Worm (Caenorhabditis elegans) whole organism, young adult: Measurements from ENCODE around the gene oac-5.

ENCODE experiments used
- B0035.1 ChIP-seq: sonication (generic microtip); optimal IDR thresholded peaks from 2 replicates; lab custom pipeline; 2016; ENCODE audit warnings: missing genetic modification characterization, mild to moderate bottlenecking, missing compliant biosample characterization, missing genotype, missing genetic modification reagents
- F33H1.4 ChIP-seq: fragments of 200-800 bp; sonication (Bioruptor generic); IDR thresholded peaks from 2 replicates; pipeline ENCODE4 v1.3.6; 2022; ENCODE audit warnings: missing genetic modification reagents, missing genetic modification characterization, missing compliant biosample characterization
- Y56A3A.18 ChIP-seq: fragments of 200-800 bp; sonication (Bioruptor generic); IDR thresholded peaks from 2 replicates; pipeline ENCODE4 v1.3.6; 2022; ENCODE audit warnings: missing genetic modification reagents, missing genetic modification characterization, missing compliant biosample characterization
- ama-1 ChIP-seq, 3 experiments: fragments of 150-350 bp in 1 of 3; sonication (generic microtip) in 2 of 3; optimal IDR thresholded peaks; 2 replicates each; lab custom pipeline; 2014 to 2018; ENCODE audit warnings: missing biosample characterization in 2 of 3, missing genetic modification characterization in 2 of 3, missing genetic modification reagents in 2 of 3
- aptf-2 ChIP-seq: fragments of 200-800 bp; sonication (Bioruptor generic); conservative IDR thresholded peaks from 2 replicates; pipeline ENCODE4 v1.3.6; 2022; ENCODE audit warnings: missing genetic modification reagents, missing genetic modification characterization, missing compliant biosample characterization
- athp-1 ChIP-seq: sonication (generic microtip); optimal IDR thresholded peaks from 2 replicates; lab custom pipeline; 2017; ENCODE audit warnings: mild to moderate bottlenecking, missing genetic modification characterization, missing compliant biosample characterization
- attf-3 ChIP-seq: fragments of 200-800 bp; sonication (Bioruptor generic); conservative IDR thresholded peaks from 2 replicates; pipeline ENCODE4 v1.3.6; 2022; ENCODE audit warnings: missing genetic modification reagents, missing genetic modification characterization, missing compliant biosample characterization
- attf-5 ChIP-seq: fragments of 200-800 bp; sonication (Bioruptor generic); optimal IDR thresholded peaks from 2 replicates; lab custom pipeline; 2018; ENCODE audit warnings: mild to moderate bottlenecking, missing genetic modification characterization, missing compliant biosample characterization
- attf-6 ChIP-seq: fragments of 200-800 bp; sonication (Bioruptor generic); IDR thresholded peaks from 2 replicates; pipeline ENCODE4 v1.3.6; 2022; ENCODE audit warnings: missing genetic modification reagents, missing genetic modification characterization, missing compliant biosample characterization
- cebp-1 ChIP-seq, 2 experiments: fragments of 200-800 bp in 1 of 2; sonication (Bioruptor generic) in 1 of 2; sonication (generic microtip) in 1 of 2; IDR thresholded peaks in 1 of 2; optimal IDR thresholded peaks in 1 of 2; 2 replicates each; pipeline versions ENCODE4 v1.3.6 to Lab custom; 2017 to 2022; ENCODE audit warnings: missing compliant biosample characterization in 2 of 2, missing genetic modification characterization in 2 of 2, mild to moderate bottlenecking in 1 of 2, missing genetic modification reagents in 1 of 2, moderate library complexity in 1 of 2
- ceh-27 ChIP-seq: fragments of 200-800 bp; sonication (Bioruptor generic); optimal IDR thresholded peaks from 2 replicates; lab custom pipeline; 2018; ENCODE audit warnings: mild to moderate bottlenecking, missing genetic modification characterization, moderate library complexity, missing compliant biosample characterization
- ceh-40 ChIP-seq: fragments of 200-800 bp; sonication (Bioruptor generic); IDR thresholded peaks from 2 replicates; pipeline ENCODE4 v1.3.6; 2022; ENCODE audit warnings: missing genetic modification characterization, missing compliant biosample characterization
- ceh-91 ChIP-seq: fragments of 200-800 bp; sonication (Bioruptor generic); IDR thresholded peaks from 2 replicates; pipeline ENCODE4 v1.3.6; 2022; ENCODE audit warnings: missing genetic modification reagents, missing genetic modification characterization, missing compliant biosample characterization
- die-1 ChIP-seq: sonication (generic microtip); optimal IDR thresholded peaks from 2 replicates; lab custom pipeline; 2016; ENCODE audit warnings: missing genotype, mild to moderate bottlenecking, missing genetic modification characterization, missing compliant biosample characterization
- hlh-26 ChIP-seq: fragments of 200-800 bp; sonication (Bioruptor generic); conservative IDR thresholded peaks from 2 replicates; pipeline ENCODE4 v1.3.6; 2022; ENCODE audit warnings: missing genetic modification reagents, missing genetic modification characterization, missing compliant biosample characterization
- hmg-1.2 ChIP-seq: fragments of 200-800 bp; sonication (Bioruptor generic); IDR thresholded peaks from 2 replicates; pipeline ENCODE4 v1.3.6; 2022; ENCODE audit warnings: missing genetic modification reagents, missing genetic modification characterization, missing compliant biosample characterization
- hrde-1 ChIP-seq: sonication (generic microtip); optimal IDR thresholded peaks from 2 replicates; lab custom pipeline; 2016; ENCODE audit warnings: missing genetic modification characterization, mild to moderate bottlenecking, missing compliant biosample characterization, moderate library complexity, missing genotype, missing genetic modification reagents, borderline replicate concordance
- hsf-1 ChIP-seq: fragments of 200-800 bp; sonication (Bioruptor generic); IDR thresholded peaks from 2 replicates; pipeline ENCODE4 v1.3.6; 2022; ENCODE audit warnings: missing genetic modification reagents, missing genetic modification characterization, missing compliant biosample characterization
- let-607 ChIP-seq, 2 experiments: fragments of 200-800 bp in 1 of 2; sonication (Bioruptor generic) in 1 of 2; sonication (generic microtip) in 1 of 2; optimal IDR thresholded peaks; 2 replicates each; lab custom pipeline; 2016 to 2018; ENCODE audit warnings: mild to moderate bottlenecking in 2 of 2, missing compliant biosample characterization in 2 of 2, missing genetic modification characterization in 2 of 2, moderate library complexity in 2 of 2, missing genotype in 1 of 2
- madf-10 ChIP-seq: sonication (generic microtip); optimal IDR thresholded peaks from 2 replicates; lab custom pipeline; 2016; ENCODE audit warnings: mild to moderate bottlenecking, missing genetic modification characterization, missing compliant biosample characterization
- madf-3 ChIP-seq: fragments of 200-800 bp; sonication (Bioruptor generic); IDR thresholded peaks from 2 replicates; pipeline ENCODE4 v1.3.6; 2022; ENCODE audit warnings: missing genetic modification reagents, missing genetic modification characterization, missing compliant biosample characterization
- mxl-1 ChIP-seq: sonication (generic microtip); optimal IDR thresholded peaks from 2 replicates; lab custom pipeline; 2016; ENCODE audit warnings: missing genetic modification characterization, missing compliant biosample characterization
- nfyb-1 ChIP-seq: fragments of 200-800 bp; sonication (Bioruptor generic); IDR thresholded peaks from 2 replicates; pipeline ENCODE4 v1.3.6; 2022; ENCODE audit warnings: missing genetic modification reagents, missing genetic modification characterization, missing compliant biosample characterization
- nhr-179 ChIP-seq: sonication (generic microtip); optimal IDR thresholded peaks from 2 replicates; lab custom pipeline; 2016; ENCODE audit warnings: mild to moderate bottlenecking, missing genetic modification characterization, missing compliant biosample characterization
- rec-8 ChIP-seq, 2 experiments: sonication (generic microtip); optimal IDR thresholded peaks; 2 replicates each; lab custom pipeline; 2016; ENCODE audit warnings: mild to moderate bottlenecking in 2 of 2, missing genetic modification characterization in 2 of 2, missing genetic modification reagents in 2 of 2, missing genotype in 2 of 2, missing biosample characterization in 1 of 2, missing compliant biosample characterization in 1 of 2, moderate library complexity in 1 of 2
- repo-1 ChIP-seq: sonication (generic microtip); optimal IDR thresholded peaks from 2 replicates; lab custom pipeline; 2017; ENCODE audit warnings: mild to moderate bottlenecking, missing genetic modification characterization, missing compliant biosample characterization
- tbx-9 ChIP-seq: sonication (generic microtip); optimal IDR thresholded peaks from 2 replicates; lab custom pipeline; 2016; ENCODE audit warnings: borderline replicate concordance, missing genetic modification characterization, inconsistent platforms, missing compliant biosample characterization
- unc-62 ChIP-seq: fragments of 150-350 bp; optimal IDR thresholded peaks from 2 replicates; lab custom pipeline; 2014; ENCODE audit warnings: missing biosample characterization, missing genetic modification reagents, missing genetic modification characterization
- zfh-2 ChIP-seq: fragments of 200-800 bp; sonication (Bioruptor generic); conservative IDR thresholded peaks from 2 replicates; pipeline ENCODE4 v1.3.6; 2022; ENCODE audit warnings: missing genetic modification reagents, missing genetic modification characterization, missing compliant biosample characterization
- zim-3 ChIP-seq: sonication (generic microtip); optimal IDR thresholded peaks from 2 replicates; lab custom pipeline; 2017; ENCODE audit warnings: mild to moderate bottlenecking, missing genetic modification characterization, moderate library complexity, missing compliant biosample characterization

oac-5 gene

DNA sequence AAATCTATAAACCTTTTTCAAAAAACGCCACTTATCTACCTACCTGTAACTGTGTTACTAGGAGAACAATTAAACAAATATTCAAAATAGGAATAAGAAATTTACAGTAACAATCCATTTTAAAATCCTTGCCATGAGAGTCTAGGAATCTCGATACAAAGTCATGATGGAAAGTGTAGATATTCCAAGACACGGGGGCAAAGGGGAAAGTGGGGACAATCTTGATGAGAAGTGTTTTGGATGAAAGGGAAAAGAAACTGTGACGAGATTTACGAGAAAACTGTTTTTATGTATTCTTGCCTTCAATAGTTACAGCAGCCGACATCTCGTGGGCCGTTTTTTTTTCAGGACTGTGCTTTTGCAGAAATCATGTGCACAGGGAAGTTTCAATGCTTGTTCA is 10.4 kb upstream of the oac-5 start, which contains the start of gene F28G4.2:
Gene F28G4.2 (minus strand): TSS at position 175 of the 400 bp plus-strand sequence.
- TF ChIP-seq hlh-26 (GFP tag; lab: Robert Waterston, UW) (no peak), attf-5 (no peak), repo-1 (tag; lab: Kevin White, UChicago) (no peak), attf-3 (GFP tag; lab: Robert Waterston, UW) (no peak), ceh-27 (GFP tag; lab: Kevin White, UChicago) (no peak), let-607 (tag; optimal IDR thresholded peaks at IDR 0.05; lab: Kevin White, UChicago) (no peak), nfyb-1 (GFP tag; lab: Robert Waterston, UW) (no peak), ama-1 (optimal IDR thresholded peaks at IDR 0.05; lab: Kevin White, UChicago) (no peak), ama-1 (GFP tag; optimal IDR thresholded peaks at IDR 0.05; lab: Kevin White, UChicago) (no peak)
- TF ChIP-seq, all 124 proteins: peak for 0

DNA sequence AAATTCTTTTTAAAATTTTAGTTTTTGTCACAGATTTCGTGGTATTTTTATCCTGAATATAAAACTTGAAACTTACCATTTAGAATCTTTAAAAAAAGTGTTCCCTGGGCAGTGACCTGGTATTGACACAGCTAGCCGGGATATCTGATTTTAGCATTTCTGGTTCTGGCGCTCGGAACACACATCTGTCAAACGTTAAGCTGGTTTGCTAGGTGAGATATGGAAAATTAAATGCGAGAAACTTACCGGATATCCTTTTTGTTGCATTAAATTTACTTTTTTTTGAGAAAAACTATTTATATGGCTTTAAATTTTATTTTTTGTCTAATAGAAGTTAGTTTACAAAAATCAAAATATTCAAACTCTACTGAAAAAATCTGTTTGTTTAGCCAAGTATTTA is 6.7 kb upstream of the oac-5 start, which contains the start of gene F28G4.4:
Gene F28G4.4 (minus strand): TSS at position 101 of the 400 bp plus-strand sequence.
- TF ChIP-seq zim-3 (tag; lab: Kevin White, UChicago), result no peak
- no peak for TF ChIP-seq madf-10 (tag; lab: Kevin White, UChicago)
- no peak for TF ChIP-seq ceh-40 (GFP tag; lab: Robert Waterston, UW)
- no peak for TF ChIP-seq ceh-91 (GFP tag; lab: Robert Waterston, UW)
- no peak for TF ChIP-seq nhr-179
- no peak for TF ChIP-seq hrde-1 (tag; lab: Kevin White, UChicago)

DNA sequence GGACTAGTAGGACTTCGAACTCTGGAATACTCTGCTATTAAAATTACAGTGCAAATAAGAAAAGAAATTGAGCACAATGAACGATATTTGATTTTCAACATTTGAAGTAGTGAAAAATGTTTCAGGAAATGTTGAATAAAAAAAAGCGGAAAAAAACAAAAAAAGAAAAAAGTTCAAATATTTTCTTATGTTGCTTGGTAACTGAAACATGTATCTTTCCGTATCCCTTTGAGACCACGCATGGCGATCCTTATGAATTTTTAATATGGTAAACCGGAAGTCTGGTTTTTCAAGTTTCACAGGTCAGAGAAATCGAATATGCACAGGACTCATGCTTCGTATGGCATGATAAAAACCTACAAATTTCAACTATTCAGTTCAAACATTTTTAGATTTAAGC is 4.9 kb upstream of the oac-5 start, which contains the start of gene F28G4.3:
Gene F28G4.3 (minus strand): TSS at position 101 of the 400 bp plus-strand sequence.
- TF ChIP-seq zfh-2 (GFP tag; lab: Robert Waterston, UW) (no peak), cebp-1 (GFP tag; IDR thresholded peaks at IDR 0.05; lab: Robert Waterston, UW) (no peak), cebp-1 (tag; optimal IDR thresholded peaks at IDR 0.05; lab: Kevin White, UChicago) (no peak), attf-6 (GFP tag; lab: Robert Waterston, UW) (no peak), die-1 (tag; lab: Kevin White, UChicago) (no peak), tbx-9 (tag; lab: Kevin White, UChicago) (no peak), F33H1.4 (GFP tag; lab: Robert Waterston, UW) (no peak), mxl-1 (tag; lab: Kevin White, UChicago) (no peak)
- TF ChIP-seq, all 124 proteins: peak for 0

DNA sequence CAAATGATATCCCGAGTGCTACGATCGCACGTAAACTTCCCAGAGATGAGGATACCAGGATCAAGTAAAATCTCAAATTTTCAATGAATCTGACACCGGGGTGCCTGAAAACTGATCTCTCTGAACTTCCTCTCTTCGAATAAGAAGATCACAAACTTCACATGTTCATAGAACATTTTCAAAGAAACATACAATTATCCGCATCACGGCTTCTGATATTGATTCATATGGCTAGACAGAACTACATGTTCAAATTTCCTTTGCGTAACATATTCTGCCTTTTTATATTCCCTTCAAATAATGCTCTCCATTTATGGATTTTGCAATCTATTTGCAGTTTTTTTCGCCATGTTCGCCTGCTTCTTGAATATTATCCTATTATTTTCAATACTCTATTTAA is 4.6 kb downstream of the oac-5 start, which contains the start of gene srbc-83:
Gene srbc-83 (plus strand): TSS at position 301 of the 400 bp plus-strand sequence.
- TF ChIP-seq hsf-1 (GFP tag; lab: Robert Waterston, UW) (no peak), unc-62 (GFP tag; lab: Kevin White, UChicago) (no peak), nfyb-1 (GFP tag; lab: Robert Waterston, UW) (no peak), Y56A3A.18 (no peak), attf-5 (no peak), rec-8 (tag; optimal IDR thresholded peaks at IDR 0.05; lab: Kevin White, UChicago) (no peak), aptf-2 (GFP tag; lab: Robert Waterston, UW) (no peak), B0035.1 (tag; lab: Kevin White, UChicago) (no peak), hmg-1.2 (GFP tag; lab: Robert Waterston, UW) (no peak), madf-3 (GFP tag; lab: Robert Waterston, UW) (no peak), athp-1 (tag; lab: Kevin White, UChicago) (no peak)
